Fruit fly (Drosophila melanogaster) whole organism, pupa: ENCODE results near the gene plum.

Experiments
- CG10348 ChIP-seq: fragments of 200-800 bp; sonication (Bioruptor generic); IDR thresholded peaks from 2 replicates; pipeline ENCODE4 v1.3.6; 2022; ENCODE audit warnings: missing biosample characterization, missing genetic modification characterization
- CG12605 ChIP-seq: fragments of 200-800 bp; sonication (Bioruptor generic); IDR thresholded peaks from 2 replicates; pipeline ENCODE4 v1.3.6; 2022; ENCODE audit warnings: missing biosample characterization, missing genetic modification characterization
- CG13204 ChIP-seq: fragments of 200-800 bp; sonication (Bioruptor generic); optimal IDR thresholded peaks from 2 replicates; lab custom pipeline; 2018; ENCODE audit warnings: missing biosample characterization, mild to moderate bottlenecking, missing genetic modification characterization, moderate library complexity
- CG14655 ChIP-seq: fragments of 200-800 bp; sonication (Bioruptor generic); optimal IDR thresholded peaks from 3 replicates; lab custom pipeline; 2017; ENCODE audit warnings: mild to moderate bottlenecking, missing biosample characterization, missing genetic modification reagents, missing genetic modification characterization
- CG15710 ChIP-seq: fragments of 200-800 bp; sonication (Bioruptor generic); optimal IDR thresholded peaks from 2 replicates; lab custom pipeline; 2018; ENCODE audit warnings: missing biosample characterization, mild to moderate bottlenecking, missing genetic modification characterization, moderate library complexity
- CG17806 ChIP-seq: fragments of 200-800 bp; sonication (Bioruptor generic); optimal IDR thresholded peaks from 2 replicates; lab custom pipeline; 2018; ENCODE audit warnings: missing biosample characterization, mild to moderate bottlenecking, missing genetic modification characterization, moderate library complexity
- CG32121 ChIP-seq: fragments of 200-800 bp; sonication (Bioruptor generic); IDR thresholded peaks from 2 replicates; pipeline ENCODE4 v1.3.6; 2022; ENCODE audit warnings: missing biosample characterization, missing genetic modification characterization
- CG34367 ChIP-seq: fragments of 200-800 bp; sonication (Bioruptor generic); optimal IDR thresholded peaks from 2 replicates; lab custom pipeline; 2018; ENCODE audit warnings: missing biosample characterization, mild to moderate bottlenecking, missing genetic modification characterization
- CG4496 ChIP-seq: fragments of 200-800 bp; sonication (Bioruptor generic); IDR thresholded peaks from 3 replicates; pipeline ENCODE4 v1.3.6; 2022; ENCODE audit warnings: missing biosample characterization, missing genetic modification characterization
- CG8159 ChIP-seq: fragments of 200-800 bp; sonication (Bioruptor generic); optimal IDR thresholded peaks from 3 replicates; lab custom pipeline; 2018; ENCODE audit warnings: missing biosample characterization, mild to moderate bottlenecking, missing genetic modification characterization, moderate library complexity
- CG8301 ChIP-seq: fragments of 200-800 bp; sonication (Bioruptor generic); optimal IDR thresholded peaks from 2 replicates; lab custom pipeline; 2018; ENCODE audit warnings: missing biosample characterization, mild to moderate bottlenecking, missing genetic modification characterization
- CG9948 ChIP-seq: fragments of 200-800 bp; sonication (Bioruptor generic); optimal IDR thresholded peaks from 2 replicates; lab custom pipeline; 2018; ENCODE audit warnings: missing biosample characterization, mild to moderate bottlenecking, missing genetic modification characterization, moderate library complexity
- D1 ChIP-seq: fragments of 200-800 bp; sonication (Bioruptor generic); optimal IDR thresholded peaks from 2 replicates; lab custom pipeline; 2018; ENCODE audit warnings: missing biosample characterization, mild to moderate bottlenecking, missing genetic modification characterization, moderate library complexity
- EcR ChIP-seq: fragments of 200-800 bp; sonication (Bioruptor generic); optimal IDR thresholded peaks from 3 replicates; lab custom pipeline; 2019; ENCODE audit warnings: missing biosample characterization, missing genetic modification characterization, mild to moderate bottlenecking, moderate library complexity, missing genetic modification reagents
- Ets98B ChIP-seq: fragments of 200-800 bp; sonication (Bioruptor generic); IDR thresholded peaks from 2 replicates; pipeline ENCODE4 v1.3.6; 2022; ENCODE audit warnings: missing biosample characterization, missing genetic modification characterization
- Pif1A ChIP-seq: fragments of 200-800 bp; sonication (Bioruptor generic); optimal IDR thresholded peaks from 3 replicates; lab custom pipeline; 2016; ENCODE audit warnings: missing biosample characterization, missing genetic modification characterization
- Pif1B ChIP-seq: fragments of 200-800 bp; sonication (Bioruptor generic); optimal IDR thresholded peaks from 3 replicates; lab custom pipeline; 2016; ENCODE audit warnings: missing biosample characterization, missing genetic modification characterization
- Snoo ChIP-seq: fragments of 200-800 bp; sonication (Bioruptor generic); optimal IDR thresholded peaks from 3 replicates; lab custom pipeline; 2017; ENCODE audit warnings: missing biosample characterization, mild to moderate bottlenecking, missing genetic modification characterization, inconsistent platforms
- fd96Ca ChIP-seq: fragments of 200-800 bp; sonication (Bioruptor generic); IDR thresholded peaks from 3 replicates; pipeline ENCODE4 v1.3.6; 2022; ENCODE audit warnings: missing biosample characterization, missing genetic modification characterization
- gl ChIP-seq: fragments of 200-800 bp; sonication (Bioruptor generic); optimal IDR thresholded peaks from 2 replicates; lab custom pipeline; 2018; ENCODE audit warnings: missing biosample characterization, mild to moderate bottlenecking, missing genetic modification characterization
- rn ChIP-seq: fragments of 200-800 bp; sonication (Bioruptor generic); IDR thresholded peaks from 2 replicates; pipeline ENCODE4 v1.3.6; 2022; ENCODE audit warnings: missing biosample characterization, missing genetic modification characterization

The plum gene

DNA sequence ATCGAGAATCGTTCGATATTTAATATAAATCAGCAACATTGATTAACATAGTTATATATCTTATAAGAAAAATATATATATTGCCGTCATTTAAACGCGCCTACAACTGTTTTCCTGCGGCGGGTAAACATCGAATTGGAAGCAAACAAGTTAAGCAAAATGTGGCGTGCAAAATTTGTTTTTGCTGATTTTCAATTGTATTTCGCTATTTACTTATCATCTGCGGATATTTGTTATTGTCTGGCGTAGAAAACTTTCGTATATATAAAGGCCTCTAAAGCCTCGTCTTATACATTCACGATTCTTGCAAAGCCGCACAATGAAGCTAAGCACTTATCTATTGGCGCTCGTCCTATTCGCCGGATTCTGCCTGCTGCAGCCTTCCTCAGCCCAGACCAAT, 80.5 kb downstream of the plum start, which contains the start of gene CG43117:
Gene CG43117 (plus strand): TSS at position 301 of the 400 bp plus-strand sequence.
- TF ChIP-seq CG4496 (GFP tag; lab: Robert Waterston, UW) (no peak), CG32121 (GFP tag; lab: Robert Waterston, UW) (no peak), CG9948 (no peak), rn (GFP tag; lab: Robert Waterston, UW) (no peak), gl (tag; lab: Kevin White, UChicago) (no peak), CG14655 (GFP tag; lab: Kevin White, UChicago) (no peak), CG8301 (tag; lab: Kevin White, UChicago) (no peak), Ets98B (GFP tag; lab: Robert Waterston, UW) (no peak), EcR (no peak), Pif1A (GFP tag; lab: Kevin White, UChicago) (no peak), Snoo (tag; lab: Kevin White, UChicago) (no peak), D1 (tag; lab: Kevin White, UChicago) (no peak), CG34367 (tag; lab: Kevin White, UChicago) (no peak), CG8159 (tag; lab: Kevin White, UChicago) (no peak)
- TF ChIP-seq, all 21 proteins: peak for 0

DNA sequence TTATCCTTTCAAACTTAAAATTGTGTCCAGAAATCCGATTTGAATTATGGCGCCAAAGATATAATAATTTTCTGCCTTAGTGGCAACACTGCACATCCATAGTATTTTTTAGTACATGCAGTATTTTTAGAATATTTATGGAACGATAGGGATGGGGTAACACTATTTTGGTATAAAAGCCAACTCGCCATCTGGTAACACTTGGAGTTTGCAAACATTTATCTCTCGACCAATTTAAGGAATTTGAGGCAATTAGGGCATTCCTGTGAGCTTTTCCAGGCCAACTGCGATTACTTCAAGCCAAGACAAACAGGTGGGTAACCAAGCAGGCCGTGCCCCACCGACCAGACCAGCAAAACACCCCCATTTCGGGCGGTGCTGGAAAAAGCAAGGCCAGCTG, 82.7 kb downstream of the plum start, which contains the start of gene CG5447:
Gene CG5447 (plus strand): TSS at position 190 of the 400 bp plus-strand sequence.
- TF ChIP-seq EcR = no peak
- TF ChIP-seq CG10348 (GFP tag; lab: Robert Waterston, UW) = no peak
- TF ChIP-seq CG13204 (GFP tag; lab: Kevin White, UChicago) = no peak
- no peak for TF ChIP-seq CG9948
- TF ChIP-seq CG4496 (GFP tag; lab: Robert Waterston, UW) = no peak
- no peak for TF ChIP-seq CG12605
- TF ChIP-seq CG32121 (GFP tag; lab: Robert Waterston, UW) = no peak
- no peak for TF ChIP-seq CG8159 (tag; lab: Kevin White, UChicago)
- no peak for TF ChIP-seq Ets98B (GFP tag; lab: Robert Waterston, UW)
- no peak for TF ChIP-seq CG34367 (tag; lab: Kevin White, UChicago)
- TF ChIP-seq, all 21 proteins: peak for 0

DNA sequence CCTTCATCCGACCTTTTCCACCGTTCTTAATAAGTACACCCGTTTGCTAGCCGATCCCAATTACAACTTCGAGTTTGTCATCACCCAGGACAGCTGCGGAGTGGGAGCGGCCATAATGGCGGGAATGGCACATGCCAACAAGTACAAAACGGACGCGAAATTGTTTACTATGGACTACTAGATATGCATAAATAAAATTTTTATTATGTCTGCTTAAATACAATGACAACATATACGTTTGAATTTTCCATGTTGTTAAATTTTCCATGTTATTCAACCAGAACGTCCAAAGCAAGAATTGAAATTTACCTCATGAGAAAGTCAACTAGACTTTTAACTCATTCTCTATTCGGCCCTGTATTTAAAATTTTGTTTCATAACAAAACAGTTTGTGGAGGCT, 84.6 kb downstream of the plum start, which contains the start of gene Hex-t2:
Gene Hex-t2 (plus strand): TSS at position 301 of the 400 bp plus-strand sequence.
- TF ChIP-seq CG34367 (tag; lab: Kevin White, UChicago) (no peak), CG32121 (GFP tag; lab: Robert Waterston, UW) (no peak), CG13204 (GFP tag; lab: Kevin White, UChicago) (no peak), CG9948 (no peak), CG17806 (tag; lab: Kevin White, UChicago) (no peak), CG8301 (tag; lab: Kevin White, UChicago) (no peak), gl (tag; lab: Kevin White, UChicago) (no peak), fd96Ca (GFP tag; lab: Robert Waterston, UW) (no peak), Pif1A (GFP tag; lab: Kevin White, UChicago) (no peak), CG12605 (no peak), CG8159 (tag; lab: Kevin White, UChicago) (no peak)

DNA sequence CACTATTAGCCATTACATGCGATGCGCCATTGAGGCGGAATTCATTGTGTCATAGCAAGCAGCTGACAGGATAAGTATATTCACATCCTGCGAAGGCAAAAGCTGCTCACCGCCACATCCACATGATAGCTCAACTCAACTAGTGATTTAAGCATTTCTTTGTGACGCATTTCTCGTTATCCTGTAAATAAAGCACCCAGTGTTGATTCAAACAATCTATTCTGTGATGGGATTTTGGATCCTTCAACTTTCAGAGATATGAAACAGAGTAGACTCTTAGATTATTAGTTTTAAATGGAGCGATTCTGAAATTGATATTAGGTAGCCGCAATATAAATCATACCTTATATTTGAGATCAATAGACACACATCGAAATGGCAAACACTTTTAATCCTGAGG, 86.2 kb downstream of the plum start, which contains the start of gene Hex-t1:
Gene Hex-t1 (plus strand): TSS at position 301 of the 400 bp plus-strand sequence.
- TF ChIP-seq CG34367 (tag; lab: Kevin White, UChicago) (no peak), D1 (tag; lab: Kevin White, UChicago) (no peak), CG8301 (tag; lab: Kevin White, UChicago) (no peak), CG32121 (GFP tag; lab: Robert Waterston, UW) (no peak), CG8159 (tag; lab: Kevin White, UChicago) (no peak), Pif1A (GFP tag; lab: Kevin White, UChicago) (no peak), CG4496 (GFP tag; lab: Robert Waterston, UW) (no peak)

DNA sequence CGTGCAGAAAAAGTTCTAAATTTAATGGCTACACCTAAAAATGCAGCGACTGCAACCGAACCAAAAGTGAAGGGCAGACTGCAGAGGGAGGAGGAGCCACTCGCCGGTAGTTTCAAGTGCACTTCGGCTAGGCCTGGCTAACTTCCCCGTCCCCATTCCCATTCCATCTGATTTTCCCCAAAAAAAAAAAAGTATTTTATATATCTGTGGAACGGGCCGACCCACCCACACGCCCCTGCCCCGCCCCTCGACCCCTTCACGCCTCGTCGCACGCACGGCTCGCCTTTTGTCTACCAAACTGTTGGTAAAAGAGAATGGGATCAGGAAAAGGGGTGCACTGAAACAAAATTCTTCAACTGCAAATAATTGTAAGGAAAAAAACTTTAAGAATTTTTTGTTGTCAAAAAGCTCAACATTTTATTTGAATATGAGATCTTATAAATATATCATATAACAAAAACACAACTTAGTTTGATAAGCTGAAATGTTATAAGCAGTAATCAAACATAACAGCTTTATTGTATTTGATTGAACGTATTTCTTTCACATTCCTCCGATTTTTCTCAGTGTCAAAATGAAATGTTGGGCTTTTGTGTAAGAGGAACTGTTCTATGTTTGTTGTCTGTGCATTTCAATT, 91.0 kb downstream of the plum start:
- TF ChIP-seq CG10348 (GFP tag; lab: Robert Waterston, UW) (no peak), CG13204 (GFP tag; lab: Kevin White, UChicago) (no peak), Pif1B (GFP tag; lab: Kevin White, UChicago) (no peak), CG15710 (tag; lab: Kevin White, UChicago) (no peak), rn (GFP tag; lab: Robert Waterston, UW) (no peak), fd96Ca (GFP tag; lab: Robert Waterston, UW) (peak; percentile 38; the same call in 1 of the 3 replicates), Ets98B (GFP tag; lab: Robert Waterston, UW) (peak; percentile 53; the same call in 1 of the 2 replicates), EcR (no peak), CG9948 (peak; percentile 48), gl (tag; lab: Kevin White, UChicago) (no peak), CG8159 (tag; lab: Kevin White, UChicago) (peak; percentile 54), CG34367 (tag; lab: Kevin White, UChicago) (no peak), CG17806 (tag; lab: Kevin White, UChicago) (peak; percentile 53), CG8301 (tag; lab: Kevin White, UChicago) (peak; percentile 85), D1 (tag; lab: Kevin White, UChicago) (no peak), CG12605 (no peak), CG4496 (GFP tag; lab: Robert Waterston, UW) (0 out of 3 replicates have a peak, but pooled peaks have one; percentile 17), CG14655 (GFP tag; lab: Kevin White, UChicago) (peak; percentile 87), Pif1A (GFP tag; lab: Kevin White, UChicago) (peak; percentile 43), CG32121 (GFP tag; lab: Robert Waterston, UW) (peak; percentile 40; the same call in 1 of the 2 replicates), Snoo (tag; lab: Kevin White, UChicago) (no peak)
